Worm (Caenorhabditis elegans) whole organism, L4 larva: ENCODE results near the gene ncam-1.
A peak's percentile ranks its signal among the peaks of the same experiment; 100 is the strongest.

Experiments used
- F10B5.3 ChIP-seq: sonication (generic microtip); optimal IDR thresholded peaks from 2 replicates; lab custom pipeline; 2016; ENCODE audit warnings: mild to moderate bottlenecking, missing genetic modification characterization, missing compliant biosample characterization
- T26A8.4 ChIP-seq: fragments of 200-800 bp; sonication (Bioruptor generic); IDR thresholded peaks from 2 replicates; pipeline ENCODE4 v1.3.6; 2022; ENCODE audit warnings: missing genetic modification characterization, missing compliant biosample characterization
- ZK337.2 ChIP-seq: fragments of 200-800 bp; sonication (Bioruptor generic); IDR thresholded peaks from 2 replicates; pipeline ENCODE4 v1.3.6; 2022; ENCODE audit warnings: missing genetic modification reagents, missing genetic modification characterization, missing compliant biosample characterization
- aha-1 ChIP-seq: fragments of 150-350 bp; peaks from one replicate; lab custom pipeline; 2014; ENCODE audit warnings: missing biosample characterization, missing genetic modification characterization
- ama-1 ChIP-seq: fragments of 150-350 bp; optimal IDR thresholded peaks from 2 replicates; lab custom pipeline; 2014; ENCODE audit warnings: inconsistent platforms, mixed read lengths
- ceh-28 ChIP-seq: fragments of 150-350 bp; optimal IDR thresholded peaks from 2 replicates; lab custom pipeline; 2014; ENCODE audit warnings: missing biosample characterization, missing genetic modification reagents, missing genetic modification characterization
- ceh-82 ChIP-seq: sonication (generic microtip); optimal IDR thresholded peaks from 2 replicates; lab custom pipeline; 2017; ENCODE audit warnings: missing biosample characterization, missing genetic modification characterization
- ces-1 ChIP-seq: fragments of 150-350 bp; sonication (generic microtip); optimal IDR thresholded peaks from 4 replicates; lab custom pipeline; 2014; ENCODE audit warnings: missing biosample characterization, missing genetic modification reagents, missing genetic modification characterization
- ctbp-1 ChIP-seq: fragments of 200-800 bp; sonication (Bioruptor generic); IDR thresholded peaks from 2 replicates; pipeline ENCODE4 v1.3.6; 2022; ENCODE audit warnings: missing genetic modification reagents, missing genetic modification characterization, missing compliant biosample characterization
- daf-12 ChIP-seq: fragments of 150-350 bp; optimal IDR thresholded peaks from 2 replicates; lab custom pipeline; 2014; ENCODE audit warnings: missing biosample characterization, missing genetic modification reagents, missing genetic modification characterization
- duxl-1 ChIP-seq: sonication (generic microtip); optimal IDR thresholded peaks from 2 replicates; lab custom pipeline; 2016; ENCODE audit warnings: mild to moderate bottlenecking, missing genetic modification characterization, moderate library complexity, missing compliant biosample characterization; ENCODE audit not compliant: poor library complexity
- dve-1 ChIP-seq: sonication (generic microtip); optimal IDR thresholded peaks from 2 replicates; lab custom pipeline; 2017; ENCODE audit warnings: antibody characterized with exemption, mild to moderate bottlenecking, missing genetic modification characterization, missing compliant biosample characterization; ENCODE audit not compliant: insufficient read depth
- egl-27 ChIP-seq: sonication (generic microtip); optimal IDR thresholded peaks from 3 replicates; lab custom pipeline; 2017; ENCODE audit warnings: missing biosample characterization, missing genetic modification reagents, missing genetic modification characterization
- egl-43 ChIP-seq: fragments of 200-800 bp; sonication (Bioruptor generic); IDR thresholded peaks from 2 replicates; pipeline ENCODE4 v1.3.6; 2022; ENCODE audit warnings: missing genetic modification reagents, missing genetic modification characterization, missing compliant biosample characterization
- lim-7 ChIP-seq: fragments of 200-800 bp; sonication (Bioruptor generic); IDR thresholded peaks from 2 replicates; pipeline ENCODE4 v1.3.6; 2022; ENCODE audit warnings: missing genetic modification characterization, missing compliant biosample characterization
- lin-15B ChIP-seq: fragments of 150-350 bp; sonication (generic microtip); optimal IDR thresholded peaks from 3 replicates; lab custom pipeline; 2014; ENCODE audit warnings: missing biosample characterization, missing genetic modification characterization
- lin-29 ChIP-seq: fragments of 200-800 bp; sonication (Bioruptor generic); IDR thresholded peaks from 2 replicates; pipeline ENCODE4 v1.3.6; 2022; ENCODE audit warnings: missing genetic modification reagents, missing genetic modification characterization, missing compliant biosample characterization
- madf-5 ChIP-seq, 2 experiments: fragments of 200-800 bp; sonication (Bioruptor generic); IDR thresholded peaks; 2 replicates each; pipeline ENCODE4 v1.3.6; 2022; ENCODE audit warnings: missing compliant biosample characterization in 2 of 2, missing genetic modification characterization in 2 of 2
- mdt-29 ChIP-seq: fragments of 200-800 bp; sonication (Bioruptor generic); IDR thresholded peaks from 2 replicates; pipeline ENCODE4 v1.3.6; 2022; ENCODE audit warnings: missing genetic modification reagents, missing genetic modification characterization, missing compliant biosample characterization
- mes-2 ChIP-seq: sonication (generic microtip); optimal IDR thresholded peaks from 2 replicates; lab custom pipeline; 2016; ENCODE audit warnings: missing genotype, mild to moderate bottlenecking, missing genetic modification characterization, missing compliant biosample characterization; ENCODE audit not compliant: poor library complexity, severe bottlenecking
- nhr-25 ChIP-seq: sonication (generic microtip); optimal IDR thresholded peaks from 2 replicates; lab custom pipeline; 2017; ENCODE audit warnings: missing genetic modification characterization, mild to moderate bottlenecking, missing compliant biosample characterization, antibody characterized with exemption, moderate library complexity, borderline replicate concordance; ENCODE audit not compliant: insufficient read depth
- nhr-42 ChIP-seq: fragments of 200-800 bp; sonication (Bioruptor generic); IDR thresholded peaks from 2 replicates; pipeline ENCODE4 v1.3.6; 2022; ENCODE audit warnings: missing genetic modification characterization, missing compliant biosample characterization
- nhr-48 ChIP-seq: sonication (generic microtip); optimal IDR thresholded peaks from 2 replicates; lab custom pipeline; 2016; ENCODE audit warnings: mild to moderate bottlenecking, missing genetic modification characterization, missing compliant biosample characterization
- pha-4 ChIP-seq, 2 experiments: fragments of 150-350 bp in 1 of 2; fragments of 200-800 bp in 1 of 2; sonication (Bioruptor generic) in 1 of 2; IDR thresholded peaks in 1 of 2; optimal IDR thresholded peaks in 1 of 2; 2 replicates each; pipeline versions ENCODE4 v1.3.6 to Lab custom; 2014 to 2022; ENCODE audit warnings: missing genetic modification characterization in 2 of 2, missing genetic modification reagents in 2 of 2, missing biosample characterization in 1 of 2, missing compliant biosample characterization in 1 of 2
- rbr-2 ChIP-seq: sonication (generic microtip); optimal IDR thresholded peaks from 2 replicates; lab custom pipeline; 2016; ENCODE audit warnings: missing genotype, missing genetic modification characterization, missing compliant biosample characterization
- spr-1 ChIP-seq: sonication (generic microtip); optimal IDR thresholded peaks from 2 replicates; lab custom pipeline; 2016; ENCODE audit warnings: mild to moderate bottlenecking, missing genetic modification characterization, missing compliant biosample characterization
- tag-97 ChIP-seq: fragments of 200-800 bp; sonication (Bioruptor generic); IDR thresholded peaks from 2 replicates; pipeline ENCODE4 v1.3.6; 2022; ENCODE audit warnings: missing genetic modification characterization, missing compliant biosample characterization
- unc-62 ChIP-seq, 3 experiments: fragments of 150-350 bp in 1 of 3; sonication (generic microtip); optimal IDR thresholded peaks in 2 of 3; peaks in 1 of 3; 1 replicate in 1 of 3; 2 replicates in 2 of 3; lab custom pipeline; 2014 to 2017; ENCODE audit warnings: missing biosample characterization in 3 of 3, missing genetic modification characterization in 3 of 3, missing genetic modification reagents in 3 of 3, missing genotype in 1 of 3
- zfp-2 ChIP-seq: sonication (generic microtip); optimal IDR thresholded peaks from 2 replicates; lab custom pipeline; 2016; ENCODE audit warnings: mild to moderate bottlenecking, missing genetic modification characterization, missing compliant biosample characterization

Gene ncam-1

ce11 chrX:727737-728136 lies 36.0 kb downstream of the ncam-1 start (continued):
- TF ChIP-seq madf-5 (GFP tag; IDR thresholded peaks at IDR 0.05; lab: Robert Waterston, UW): no peak
- TF ChIP-seq rbr-2 (tag; lab: Kevin White, UChicago): peak; percentile 73
- no peak for TF ChIP-seq mdt-29 (GFP tag; lab: Robert Waterston, UW)
- TF ChIP-seq lim-7 (GFP tag; lab: Robert Waterston, UW): no peak
- no peak for TF ChIP-seq tag-97 (GFP tag; lab: Robert Waterston, UW)
- TF ChIP-seq daf-12 (tag; lab: Kevin White, UChicago): no peak
- TF ChIP-seq ama-1 (lab: Kevin White, UChicago): no peak
- peak; percentile 66 for TF ChIP-seq ctbp-1 (GFP tag; lab: Robert Waterston, UW)
- TF ChIP-seq F10B5.3 (tag; lab: Kevin White, UChicago): peak; percentile 84
- TF ChIP-seq, all 104 proteins: peak for 42

- no peak for TF ChIP-seq ceh-28 (tag; lab: Kevin White, UChicago)
- TF ChIP-seq duxl-1: no peak
- TF ChIP-seq T26A8.4: no peak
- TF ChIP-seq aha-1 (tag; lab: Kevin White, UChicago): no peak
- TF ChIP-seq egl-43 (GFP tag; lab: Robert Waterston, UW): no peak
- TF ChIP-seq, all 104 proteins: peak for 0
Observed at ce11 chrX:729062-729461, 37.3 kb downstream of the ncam-1 start.

ce11 chrX:735572-735971 lies 43.9 kb downstream of the ncam-1 start, which contains the start of gene npr-19:
Gene npr-19, minus strand, starts transcription at chrX:735672.
- TF ChIP-seq mes-2 (tag; lab: Kevin White, UChicago) (no peak), lin-15B (tag; lab: Kevin White, UChicago) (no peak), ctbp-1 (GFP tag; lab: Robert Waterston, UW) (no peak), ceh-82 (no peak)

DNA sequence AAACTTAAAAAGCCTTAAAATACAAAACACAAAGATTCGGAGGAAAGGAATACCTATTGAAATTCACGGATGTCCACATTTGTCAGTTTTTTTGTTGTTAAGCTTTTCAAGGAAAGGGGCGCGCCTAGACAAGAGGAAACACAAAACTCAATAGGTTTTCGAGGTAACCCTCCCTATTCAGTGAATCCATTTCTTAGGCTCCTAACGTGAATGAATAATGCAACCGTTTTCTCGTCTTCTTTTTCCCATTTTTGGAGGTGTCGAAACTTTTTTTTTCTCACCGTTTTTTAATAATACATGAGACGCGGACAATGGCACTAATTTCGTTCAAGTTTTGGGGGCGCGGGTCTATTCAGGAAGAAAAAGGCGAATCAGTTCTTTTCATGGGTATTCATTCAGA lies 45.3 kb downstream of the ncam-1 start:
- TF ChIP-seq nhr-48 (tag; lab: Kevin White, UChicago) (no peak), zfp-2 (tag; lab: Kevin White, UChicago) (no peak), ctbp-1 (GFP tag; lab: Robert Waterston, UW) (no peak), daf-12 (tag; lab: Kevin White, UChicago) (no peak), madf-5 (GFP tag; IDR thresholded peaks at IDR 0.05; lab: Robert Waterston, UW) (no peak), nhr-42 (no peak), pha-4 (GFP tag; IDR thresholded peaks at IDR 0.05; lab: Robert Waterston, UW) (no peak), pha-4 (tag; optimal IDR thresholded peaks at IDR 0.05; lab: Kevin White, UChicago) (no peak), ZK337.2 (GFP tag; lab: Robert Waterston, UW) (no peak), ces-1 (GFP tag; lab: Kevin White, UChicago) (no peak), lin-29 (GFP tag; lab: Robert Waterston, UW) (no peak), nhr-25 (no peak), spr-1 (no peak), dve-1 (tag; lab: Kevin White, UChicago) (no peak)

ce11 chrX:748319-748718 lies 56.6 kb downstream of the ncam-1 start:
- TF ChIP-seq aha-1 (tag; lab: Kevin White, UChicago): peak; percentile 88
- peak in 1 of 2 experiments; percentile 57 for TF ChIP-seq unc-62 (GFP tag; optimal IDR thresholded peaks at IDR 0.05 in 1 of 2; lab: Kevin White, UChicago)
- TF ChIP-seq unc-62 (tag; optimal IDR thresholded peaks at IDR 0.05; lab: Kevin White, UChicago): no peak
- TF ChIP-seq egl-27 (tag; lab: Kevin White, UChicago): no peak
- TF ChIP-seq, all 104 proteins: peak for 2
